Fruit fly (Drosophila melanogaster): Measurements from ENCODE around the gene nrv1.

The nrv1 gene

dm6 chr2L:6774853-6775252, 11.8 kb downstream of the nrv1 start (continued):
- TF ChIP-seq row (GFP tag; IDR thresholded peaks at IDR 0.05) = peak; percentile 73
- no peak for TF ChIP-seq CG31224 (GFP tag; IDR thresholded peaks at IDR 0.05)
- TF ChIP-seq crol (GFP tag; IDR thresholded peaks at IDR 0.05) = peak; percentile 62
- no peak for TF ChIP-seq CG5953 (GFP tag; IDR thresholded peaks at IDR 0.05)
- no peak for TF ChIP-seq zfh2 (GFP tag; optimal IDR thresholded peaks at IDR 0.05)
- TF ChIP-seq ab (GFP tag; optimal IDR thresholded peaks at IDR 0.05) = no peak
- TF ChIP-seq CG6854 (GFP tag; optimal IDR thresholded peaks at IDR 0.05) = no peak
- no peak for TF ChIP-seq CG2120 (GFP tag; optimal IDR thresholded peaks at IDR 0.05)
- no peak for TF ChIP-seq Ets65A (GFP tag)
- no peak for TF ChIP-seq CG32767 (GFP tag; IDR thresholded peaks at IDR 0.05)
- 0 out of 3 replicates have a peak, but pooled peaks have one; percentile 34 for TF ChIP-seq HLH4C (GFP tag; IDR thresholded peaks at IDR 0.05; ENCODE audit: partially characterized antibody)
- peak; percentile 65 for TF ChIP-seq Scr (GFP tag; IDR thresholded peaks at IDR 0.05; ENCODE audit: partially characterized antibody)
- TF ChIP-seq crp (GFP tag; optimal IDR thresholded peaks at IDR 0.05) = no peak
- TF ChIP-seq CG34422 (GFP tag; IDR thresholded peaks at IDR 0.05) = no peak
- no peak for TF ChIP-seq CG2875 (GFP tag; optimal IDR thresholded peaks at IDR 0.05)
- 0 out of 3 replicates have a peak, but pooled peaks have one; percentile 34 for TF ChIP-seq sr (GFP tag; IDR thresholded peaks at IDR 0.05)
- no peak for TF ChIP-seq Doc2 (GFP tag; IDR thresholded peaks at IDR 0.05)
- TF ChIP-seq inv (GFP tag; IDR thresholded peaks at IDR 0.05; ENCODE audit: partially characterized antibody) = 0 out of 2 replicates have a peak, but pooled peaks have one; percentile 11
- TF ChIP-seq Dll (GFP tag; IDR thresholded peaks at IDR 0.05; ENCODE audit: partially characterized antibody) = peak; percentile 84

dm6 chr2L:6773645-6774044, 13.0 kb downstream of the nrv1 start, which contains the start of gene CG17378:
Gene CG17378, plus strand, starts transcription at chr2L:6774041.
- TF ChIP-seq pnt (GFP tag; optimal IDR thresholded peaks at IDR 0.05) (no peak), CG32767 (GFP tag; IDR thresholded peaks at IDR 0.05) (0 out of 2 replicates have a peak, but pooled peaks have one; percentile 7), gfzf (GFP tag; optimal IDR thresholded peaks at IDR 0.05) (no peak), hbn (GFP tag; IDR thresholded peaks at IDR 0.05; ENCODE audit: partially characterized antibody) (0 out of 2 replicates have a peak, but pooled peaks have one; percentile 15), CG2712 (tag; optimal IDR thresholded peaks at IDR 0.05) (no peak), fd3F (GFP tag; optimal IDR thresholded peaks at IDR 0.05) (no peak), Dp (GFP tag; optimal IDR thresholded peaks at IDR 0.05) (peak; percentile 23), CG13287 (GFP tag; IDR thresholded peaks at IDR 0.05; ENCODE audit: partially characterized antibody) (peak; percentile 47), sna (GFP tag; IDR thresholded peaks at IDR 0.05; ENCODE audit: partially characterized antibody) (0 out of 2 replicates have a peak, but pooled peaks have one; percentile 28), ci (GFP tag; IDR thresholded peaks at IDR 0.05) (0 out of 3 replicates have a peak, but pooled peaks have one; percentile 16), crp (GFP tag; optimal IDR thresholded peaks at IDR 0.05) (peak in 1 of 2 experiments; percentile 76), cad (GFP tag; optimal IDR thresholded peaks at IDR 0.05) (no peak), HLH54F (GFP tag; optimal IDR thresholded peaks at IDR 0.05) (no peak), zf30C (GFP tag; optimal IDR thresholded peaks at IDR 0.05) (no peak), onecut (GFP tag; IDR thresholded peaks at IDR 0.05) (peak; percentile 83), pzg (GFP tag; optimal IDR thresholded peaks at IDR 0.05) (peak; percentile 24), Meics (GFP tag; optimal IDR thresholded peaks at IDR 0.05) (no peak), CG15514 (GFP tag; optimal IDR thresholded peaks at IDR 0.05) (peak; percentile 20), CG12769 (tag; optimal IDR thresholded peaks at IDR 0.05) (peak; percentile 60), CG6254 (GFP tag; optimal IDR thresholded peaks at IDR 0.05) (no peak), CG34422 (GFP tag; IDR thresholded peaks at IDR 0.05) (peak; percentile 62; the same call in 1 of the 3 replicates), CG4328 (GFP tag; optimal IDR thresholded peaks at IDR 0.05) (no peak), Dref (GFP tag; IDR thresholded peaks at IDR 0.05) (0 out of 2 replicates have a peak, but pooled peaks have one; percentile 30), sr (GFP tag; IDR thresholded peaks at IDR 0.05) (peak; percentile 46; the same call in 1 of the 3 replicates), CTCF (GFP tag; optimal IDR thresholded peaks at IDR 0.05) (peak; percentile 80), Dll (GFP tag; IDR thresholded peaks at IDR 0.05; ENCODE audit: partially characterized antibody) (0 out of 4 replicates have a peak, but pooled peaks have one; percentile 11), Rfx (GFP tag; IDR thresholded peaks at IDR 0.05) (peak; percentile 22; the same call in 1 of the 2 replicates), Bgb (GFP tag; IDR thresholded peaks at IDR 0.05; ENCODE audit: partially characterized antibody) (peak; percentile 49; the same call in 1 of the 2 replicates), BEAF-32 (GFP tag; optimal IDR thresholded peaks at IDR 0.05) (peak; percentile 12), fu2 (GFP tag; optimal IDR thresholded peaks at IDR 0.05) (no peak), unc-4 (GFP tag; IDR thresholded peaks at IDR 0.05; ENCODE audit: partially characterized antibody) (peak; percentile 42; the same call in 1 of the 2 replicates), CG34376 (GFP tag; optimal IDR thresholded peaks at IDR 0.05) (no peak), ftz-f1 (GFP tag; optimal IDR thresholded peaks at IDR 0.05) (peak; percentile 55), CG10959 (GFP tag; IDR thresholded peaks at IDR 0.05) (no peak)
